Fruit fly (Drosophila melanogaster) whole organism, prepupa: ENCODE data around the gene Pli.

ENCODE experiments used
- CG11762 ChIP-seq: fragments of 200-800 bp; sonication (Bioruptor generic); optimal IDR thresholded peaks from 3 replicates; lab custom pipeline; 2016; ENCODE audit warnings: missing biosample characterization, missing genetic modification characterization; ENCODE audit not compliant: insufficient read depth
- CG11902 ChIP-seq: fragments of 200-800 bp; sonication (Bioruptor generic); optimal IDR thresholded peaks from 3 replicates; lab custom pipeline; 2016; ENCODE audit warnings: missing biosample characterization, missing genetic modification characterization
- CG7368 ChIP-seq: fragments of 200-800 bp; sonication (Bioruptor generic); optimal IDR thresholded peaks from 3 replicates; lab custom pipeline; 2016; ENCODE audit warnings: missing biosample characterization, missing genetic modification characterization
- CG8632 ChIP-seq: fragments of 200-800 bp; sonication (Bioruptor generic); optimal IDR thresholded peaks from 3 replicates; lab custom pipeline; 2016; ENCODE audit warnings: missing biosample characterization, missing genetic modification characterization
- CG9139 ChIP-seq: fragments of 200-800 bp; sonication (Bioruptor generic); optimal IDR thresholded peaks from 3 replicates; lab custom pipeline; 2017; ENCODE audit warnings: missing biosample characterization, mild to moderate bottlenecking, missing genetic modification characterization
- Ets21C ChIP-seq: fragments of 200-800 bp; sonication (Bioruptor generic); optimal IDR thresholded peaks from 3 replicates; lab custom pipeline; 2016; ENCODE audit warnings: missing biosample characterization, missing genetic modification characterization

- peak; percentile 92 for TF ChIP-seq CG11762 (GFP tag; lab: Kevin White, UChicago)
- TF ChIP-seq CG8632 (GFP tag; lab: Kevin White, UChicago): peak; percentile 95
- TF ChIP-seq CG9139 (GFP tag; lab: Kevin White, UChicago): peak; percentile 92
- TF ChIP-seq CG11902 (GFP tag; lab: Kevin White, UChicago): peak; percentile 83
- peak; percentile 90 for TF ChIP-seq CG7368 (GFP tag; lab: Kevin White, UChicago)
- peak; percentile 94 for TF ChIP-seq Ets21C (GFP tag; lab: Kevin White, UChicago)
These were observed 3.4 kb downstream of the Pli start for dm6 chr3R:23886270-23887095.
